Worm (Caenorhabditis elegans) whole organism, L4 larva: ENCODE measurements around the gene srd-12.

Experiments
- F26F4.8 ChIP-seq: fragments of 200-800 bp; sonication (Bioruptor generic); conservative IDR thresholded peaks from 2 replicates; pipeline ENCODE4 v1.3.6; 2022; ENCODE audit warnings: missing genetic modification characterization, missing compliant biosample characterization
- T20F7.1 ChIP-seq: fragments of 200-800 bp; sonication (Bioruptor generic); optimal IDR thresholded peaks from 2 replicates; lab custom pipeline; 2018; ENCODE audit warnings: mild to moderate bottlenecking, missing genetic modification characterization, missing compliant biosample characterization
- T26A8.4 ChIP-seq: fragments of 200-800 bp; sonication (Bioruptor generic); IDR thresholded peaks from 2 replicates; pipeline ENCODE4 v1.3.6; 2022; ENCODE audit warnings: missing genetic modification characterization, missing compliant biosample characterization
- Y105C5A.15 ChIP-seq: fragments of 200-800 bp; sonication (Bioruptor generic); IDR thresholded peaks from 2 replicates; pipeline ENCODE4 v1.3.6; 2022; ENCODE audit warnings: missing genetic modification characterization, missing compliant biosample characterization
- Y48G9A.11 ChIP-seq: fragments of 200-800 bp; sonication (Bioruptor generic); IDR thresholded peaks from 2 replicates; pipeline ENCODE4 v1.3.6; 2022; ENCODE audit warnings: missing genetic modification reagents, missing genetic modification characterization, missing compliant biosample characterization
- aha-1 ChIP-seq: fragments of 150-350 bp; peaks from one replicate; lab custom pipeline; 2014; ENCODE audit warnings: missing biosample characterization, missing genetic modification characterization
- ama-1 ChIP-seq: fragments of 150-350 bp; optimal IDR thresholded peaks from 2 replicates; lab custom pipeline; 2014; ENCODE audit warnings: inconsistent platforms, mixed read lengths
- arid-1 ChIP-seq: fragments of 200-800 bp; sonication (Bioruptor generic); conservative IDR thresholded peaks from 2 replicates; pipeline ENCODE4 v1.3.6; 2022; ENCODE audit warnings: missing genetic modification reagents, missing genetic modification characterization, missing compliant biosample characterization
- ceh-20 ChIP-seq: fragments of 200-800 bp; sonication (Bioruptor generic); IDR thresholded peaks from 2 replicates; pipeline ENCODE4 v1.3.6; 2022; ENCODE audit warnings: missing genetic modification reagents, missing genetic modification characterization, missing compliant biosample characterization
- ceh-28 ChIP-seq: fragments of 150-350 bp; optimal IDR thresholded peaks from 2 replicates; lab custom pipeline; 2014; ENCODE audit warnings: missing biosample characterization, missing genetic modification reagents, missing genetic modification characterization
- ceh-32 ChIP-seq: sonication (generic microtip); optimal IDR thresholded peaks from 2 replicates; lab custom pipeline; 2016; ENCODE audit warnings: mild to moderate bottlenecking, missing genetic modification characterization, missing compliant biosample characterization; ENCODE audit not compliant: poor library complexity
- ceh-62 ChIP-seq: sonication (generic microtip); optimal IDR thresholded peaks from 2 replicates; lab custom pipeline; 2017; ENCODE audit warnings: missing biosample characterization, missing genetic modification characterization
- ctbp-1 ChIP-seq: fragments of 200-800 bp; sonication (Bioruptor generic); IDR thresholded peaks from 2 replicates; pipeline ENCODE4 v1.3.6; 2022; ENCODE audit warnings: missing genetic modification reagents, missing genetic modification characterization, missing compliant biosample characterization
- daf-16 ChIP-seq, 3 experiments: sonication (generic microtip); optimal IDR thresholded peaks; 2 replicates each; lab custom pipeline; 2016 to 2017; ENCODE audit warnings: missing genetic modification characterization in 3 of 3, missing genetic modification reagents in 3 of 3, mild to moderate bottlenecking in 2 of 3, missing compliant biosample characterization in 2 of 3, missing biosample characterization in 1 of 3, moderate library complexity in 1 of 3
- dmd-6 ChIP-seq: fragments of 200-800 bp; sonication (Bioruptor generic); IDR thresholded peaks from 2 replicates; pipeline ENCODE4 v1.3.6; 2022; ENCODE audit warnings: missing genetic modification reagents, missing genetic modification characterization, missing compliant biosample characterization
- duxl-1 ChIP-seq: sonication (generic microtip); optimal IDR thresholded peaks from 2 replicates; lab custom pipeline; 2016; ENCODE audit warnings: mild to moderate bottlenecking, missing genetic modification characterization, moderate library complexity, missing compliant biosample characterization; ENCODE audit not compliant: poor library complexity
- dve-1 ChIP-seq: sonication (generic microtip); optimal IDR thresholded peaks from 2 replicates; lab custom pipeline; 2017; ENCODE audit warnings: antibody characterized with exemption, mild to moderate bottlenecking, missing genetic modification characterization, missing compliant biosample characterization; ENCODE audit not compliant: insufficient read depth
- hif-1 ChIP-seq, 2 experiments: sonication (generic microtip); optimal IDR thresholded peaks; 2 replicates each; lab custom pipeline; 2016 to 2017; ENCODE audit warnings: missing compliant biosample characterization in 2 of 2, missing genetic modification characterization in 2 of 2, missing genetic modification reagents in 2 of 2, missing genotype in 2 of 2, mild to moderate bottlenecking in 1 of 2
- hlh-11 ChIP-seq: fragments of 200-800 bp; sonication (Bioruptor generic); optimal IDR thresholded peaks from 2 replicates; lab custom pipeline; 2018; ENCODE audit warnings: mild to moderate bottlenecking, missing genetic modification characterization, missing compliant biosample characterization
- hlh-30 ChIP-seq: sonication (generic microtip); optimal IDR thresholded peaks from 2 replicates; lab custom pipeline; 2017; ENCODE audit warnings: antibody characterized with exemption, mild to moderate bottlenecking, missing genetic modification characterization, missing compliant biosample characterization; ENCODE audit not compliant: insufficient read depth
- hmg-1.1 ChIP-seq: fragments of 200-800 bp; sonication (Bioruptor generic); IDR thresholded peaks from 2 replicates; pipeline ENCODE4 v1.3.6; 2022; ENCODE audit warnings: missing genetic modification reagents, missing genetic modification characterization, missing compliant biosample characterization
- jun-1 ChIP-seq: fragments of 150-350 bp; optimal IDR thresholded peaks from 2 replicates; lab custom pipeline; 2014; ENCODE audit warnings: missing biosample characterization, missing genetic modification reagents, missing genetic modification characterization
- lin-13 ChIP-seq: fragments of 150-350 bp; optimal IDR thresholded peaks from 2 replicates; lab custom pipeline; 2014; ENCODE audit warnings: missing biosample characterization, missing genetic modification reagents, missing genetic modification characterization
- lin-15B ChIP-seq: fragments of 150-350 bp; sonication (generic microtip); optimal IDR thresholded peaks from 3 replicates; lab custom pipeline; 2014; ENCODE audit warnings: missing biosample characterization, missing genetic modification characterization
- lsy-2 ChIP-seq, 2 experiments: fragments of 150-350 bp in 1 of 2; sonication (generic microtip) in 1 of 2; optimal IDR thresholded peaks; 2 replicates each; lab custom pipeline; 2014 to 2017; ENCODE audit warnings: missing biosample characterization in 2 of 2, missing genetic modification characterization in 2 of 2
- mdl-1 ChIP-seq, 2 experiments: fragments of 150-350 bp in 1 of 2; sonication (generic microtip) in 1 of 2; optimal IDR thresholded peaks; 2 replicates each; lab custom pipeline; 2014 to 2017; ENCODE audit warnings: missing biosample characterization in 2 of 2, missing genetic modification characterization in 2 of 2
- mdt-29 ChIP-seq: fragments of 200-800 bp; sonication (Bioruptor generic); IDR thresholded peaks from 2 replicates; pipeline ENCODE4 v1.3.6; 2022; ENCODE audit warnings: missing genetic modification reagents, missing genetic modification characterization, missing compliant biosample characterization
- mep-1 ChIP-seq: fragments of 150-350 bp; sonication (generic microtip); optimal IDR thresholded peaks from 3 replicates; lab custom pipeline; 2014; ENCODE audit warnings: missing biosample characterization, missing genetic modification characterization
- mes-2 ChIP-seq: sonication (generic microtip); optimal IDR thresholded peaks from 2 replicates; lab custom pipeline; 2016; ENCODE audit warnings: missing genotype, mild to moderate bottlenecking, missing genetic modification characterization, missing compliant biosample characterization; ENCODE audit not compliant: poor library complexity, severe bottlenecking
- mxl-3 ChIP-seq: fragments of 200-800 bp; sonication (Bioruptor generic); optimal IDR thresholded peaks from 2 replicates; lab custom pipeline; 2018; ENCODE audit warnings: mild to moderate bottlenecking, missing genetic modification characterization, missing compliant biosample characterization
- nhr-11 ChIP-seq: fragments of 150-350 bp; optimal IDR thresholded peaks from 2 replicates; lab custom pipeline; 2014; ENCODE audit warnings: missing biosample characterization, missing genetic modification characterization
- nhr-25 ChIP-seq: sonication (generic microtip); optimal IDR thresholded peaks from 2 replicates; lab custom pipeline; 2017; ENCODE audit warnings: missing genetic modification characterization, mild to moderate bottlenecking, missing compliant biosample characterization, antibody characterized with exemption, moderate library complexity, borderline replicate concordance; ENCODE audit not compliant: insufficient read depth
- nhr-28 ChIP-seq: fragments of 150-350 bp; optimal IDR thresholded peaks from 2 replicates; lab custom pipeline; 2014; ENCODE audit warnings: missing biosample characterization, missing genetic modification characterization
- nhr-6 ChIP-seq: fragments of 150-350 bp; optimal IDR thresholded peaks from 2 replicates; lab custom pipeline; 2014; ENCODE audit warnings: missing biosample characterization, missing genetic modification characterization
- nhr-77 ChIP-seq: fragments of 150-350 bp; optimal IDR thresholded peaks from 2 replicates; lab custom pipeline; 2014; ENCODE audit warnings: missing biosample characterization, missing genetic modification characterization
- pha-4 ChIP-seq, 2 experiments: fragments of 150-350 bp in 1 of 2; fragments of 200-800 bp in 1 of 2; sonication (Bioruptor generic) in 1 of 2; IDR thresholded peaks in 1 of 2; optimal IDR thresholded peaks in 1 of 2; 2 replicates each; pipeline versions ENCODE4 v1.3.6 to Lab custom; 2014 to 2022; ENCODE audit warnings: missing genetic modification characterization in 2 of 2, missing genetic modification reagents in 2 of 2, missing biosample characterization in 1 of 2, missing compliant biosample characterization in 1 of 2
- php-3 ChIP-seq: fragments of 200-800 bp; sonication (Bioruptor generic); IDR thresholded peaks from 2 replicates; pipeline ENCODE4 v1.3.6; 2022; ENCODE audit warnings: missing genetic modification reagents, missing genetic modification characterization, missing compliant biosample characterization
- rbr-2 ChIP-seq: sonication (generic microtip); optimal IDR thresholded peaks from 2 replicates; lab custom pipeline; 2016; ENCODE audit warnings: missing genotype, missing genetic modification characterization, missing compliant biosample characterization
- tra-1 ChIP-seq: fragments of 200-800 bp; sonication (Bioruptor generic); IDR thresholded peaks from 2 replicates; pipeline ENCODE4 v1.3.6; 2022; ENCODE audit warnings: missing genetic modification reagents, missing genetic modification characterization, missing compliant biosample characterization
- unc-62 ChIP-seq, 3 experiments: fragments of 150-350 bp in 1 of 3; sonication (generic microtip); optimal IDR thresholded peaks in 2 of 3; peaks in 1 of 3; 1 replicate in 1 of 3; 2 replicates in 2 of 3; lab custom pipeline; 2014 to 2017; ENCODE audit warnings: missing biosample characterization in 3 of 3, missing genetic modification characterization in 3 of 3, missing genetic modification reagents in 3 of 3, missing genotype in 1 of 3

The srd-12 gene

ce11 chrIV:5595567-5595966 lies 34.5 kb downstream of the srd-12 start:
- TF ChIP-seq nhr-28 (tag; lab: Kevin White, UChicago): no peak
- no peak for TF ChIP-seq ceh-28
- TF ChIP-seq php-3 (GFP tag; lab: Robert Waterston, UW): no peak
- no peak for TF ChIP-seq pha-4 (GFP tag; IDR thresholded peaks at IDR 0.05; lab: Robert Waterston, UW)
- no peak for TF ChIP-seq pha-4 (tag; optimal IDR thresholded peaks at IDR 0.05; lab: Kevin White, UChicago)
- TF ChIP-seq hmg-1.1: no peak
- no peak for TF ChIP-seq aha-1 (tag; lab: Kevin White, UChicago)
- peak; percentile 23 for TF ChIP-seq hlh-30 (tag; lab: Kevin White, UChicago)
- TF ChIP-seq F26F4.8 (GFP tag; lab: Robert Waterston, UW): no peak

DNA sequence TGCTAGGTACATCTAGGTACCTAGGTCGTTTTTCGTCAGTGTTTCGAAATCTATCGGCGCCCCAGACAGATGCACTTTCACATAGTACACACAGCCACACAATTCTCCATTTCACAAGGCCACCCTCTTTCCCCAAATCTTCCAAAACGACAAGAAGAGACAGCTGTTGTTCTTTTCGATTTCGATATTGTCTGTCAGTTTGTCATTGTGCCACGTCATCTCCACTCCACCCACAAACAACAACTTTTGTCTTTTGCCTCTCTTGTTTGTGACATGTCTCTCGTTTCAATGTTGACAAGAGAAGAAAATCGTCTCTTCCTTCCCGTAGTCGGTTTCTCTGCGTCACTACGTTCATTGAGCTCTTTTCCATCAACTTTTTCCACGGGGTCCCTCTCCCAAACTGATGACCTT lies 36.2 kb downstream of the srd-12 start:
- TF ChIP-seq daf-16 (GFP tag; optimal IDR thresholded peaks at IDR 0.05; lab: Kevin White, UChicago) (peak in 1 of 2 experiments; percentile 99), daf-16 (tag; optimal IDR thresholded peaks at IDR 0.05; lab: Kevin White, UChicago) (peak; percentile 93), lin-15B (tag; lab: Kevin White, UChicago) (no peak), jun-1 (tag; lab: Kevin White, UChicago) (peak; percentile 34), hlh-30 (tag; lab: Kevin White, UChicago) (peak; percentile 83), lsy-2 (tag; optimal IDR thresholded peaks at IDR 0.05; lab: Kevin White, UChicago) (peak in 1 of 2 experiments; percentile 57), dve-1 (tag; lab: Kevin White, UChicago) (peak; percentile 71), mxl-3 (GFP tag; lab: Kevin White, UChicago) (peak; percentile 29), mdt-29 (no peak), nhr-25 (tag; lab: Kevin White, UChicago) (peak; percentile 83), nhr-11 (tag; lab: Kevin White, UChicago) (peak; percentile 92), tra-1 (peak; percentile 26; the same call in 1 of the 2 replicates), ceh-20 (GFP tag; lab: Robert Waterston, UW) (peak; percentile 58; the same call in 1 of the 2 replicates), hlh-11 (tag; lab: Kevin White, UChicago) (peak; percentile 90), mep-1 (peak; percentile 57), ama-1 (lab: Kevin White, UChicago) (peak; percentile 16), Y48G9A.11 (no peak), dmd-6 (peak; percentile 50), Y105C5A.15 (GFP tag; lab: Robert Waterston, UW) (no peak), hif-1 (tag; optimal IDR thresholded peaks at IDR 0.05; lab: Kevin White, UChicago) (peak in 1 of 2 experiments; percentile 36), nhr-6 (tag; lab: Kevin White, UChicago) (peak; percentile 47), ceh-32 (no peak), unc-62 (GFP tag; optimal IDR thresholded peaks at IDR 0.05 in 1 of 2; lab: Kevin White, UChicago) (peak in 1 of 2 experiments; percentile 100), unc-62 (tag; optimal IDR thresholded peaks at IDR 0.05; lab: Kevin White, UChicago) (no peak), lin-13 (peak; percentile 8), nhr-77 (tag; lab: Kevin White, UChicago) (peak; percentile 8), nhr-28 (tag; lab: Kevin White, UChicago) (peak; percentile 62), hmg-1.1 (peak; percentile 52; the same call in 1 of the 2 replicates), mdl-1 (tag; optimal IDR thresholded peaks at IDR 0.05; lab: Kevin White, UChicago) (peak in 1 of 2 experiments; percentile 78), ctbp-1 (no peak), T26A8.4 (peak; percentile 50; the same call in 1 of the 2 replicates), rbr-2 (tag; lab: Kevin White, UChicago) (peak; percentile 61), duxl-1 (tag; lab: Kevin White, UChicago) (no peak), aha-1 (tag; lab: Kevin White, UChicago) (peak; percentile 88), mes-2 (tag; lab: Kevin White, UChicago) (peak; percentile 23), ceh-62 (tag; lab: Kevin White, UChicago) (no peak), pha-4 (GFP tag; IDR thresholded peaks at IDR 0.05; lab: Robert Waterston, UW) (no peak), pha-4 (tag; optimal IDR thresholded peaks at IDR 0.05; lab: Kevin White, UChicago) (peak; percentile 93), arid-1 (GFP tag; lab: Robert Waterston, UW) (no peak), T20F7.1 (GFP tag; lab: Kevin White, UChicago) (no peak)
